Worm (Caenorhabditis elegans) whole organism, young adult: ENCODE results near the gene dsb-2.

Experiments used
- D2030.7 ChIP-seq: fragments of 200-800 bp; sonication (Bioruptor generic); IDR thresholded peaks from 2 replicates; pipeline ENCODE4 v1.3.6; 2022; ENCODE audit warnings: missing genetic modification reagents, missing genetic modification characterization, missing compliant biosample characterization
- F23B12.7 ChIP-seq: sonication (generic microtip); optimal IDR thresholded peaks from 2 replicates; lab custom pipeline; 2017; ENCODE audit warnings: missing genetic modification characterization, mild to moderate bottlenecking, missing compliant biosample characterization, antibody characterized with exemption, moderate library complexity; ENCODE audit not compliant: insufficient read depth
- F33H1.4 ChIP-seq: fragments of 200-800 bp; sonication (Bioruptor generic); IDR thresholded peaks from 2 replicates; pipeline ENCODE4 v1.3.6; 2022; ENCODE audit warnings: missing genetic modification reagents, missing genetic modification characterization, missing compliant biosample characterization
- F37B4.10 ChIP-seq: fragments of 200-800 bp; sonication (Bioruptor generic); IDR thresholded peaks from 2 replicates; pipeline ENCODE4 v1.3.6; 2022; ENCODE audit warnings: missing genetic modification characterization, missing compliant biosample characterization
- F39B2.1 ChIP-seq: fragments of 200-800 bp; sonication (Bioruptor generic); IDR thresholded peaks from 2 replicates; pipeline ENCODE4 v1.3.6; 2022; ENCODE audit warnings: missing genetic modification reagents, missing genetic modification characterization, missing compliant biosample characterization
- F49E8.2 ChIP-seq: sonication (generic microtip); optimal IDR thresholded peaks from 3 replicates; lab custom pipeline; 2017; ENCODE audit warnings: missing genetic modification characterization, mild to moderate bottlenecking, missing compliant biosample characterization, antibody characterized with exemption, moderate library complexity; ENCODE audit not compliant: insufficient read depth
- F55B11.4 ChIP-seq: sonication (generic microtip); optimal IDR thresholded peaks from 2 replicates; lab custom pipeline; 2016; ENCODE audit warnings: missing compliant biosample characterization, missing genetic modification characterization, borderline replicate concordance; ENCODE audit not compliant: insufficient read depth
- K11D2.4 ChIP-seq: fragments of 200-800 bp; sonication (Bioruptor generic); IDR thresholded peaks from 2 replicates; pipeline ENCODE4 v1.3.6; 2022; ENCODE audit warnings: missing genetic modification reagents, missing genetic modification characterization, missing compliant biosample characterization
- K12H6.12 ChIP-seq: fragments of 200-800 bp; sonication (Bioruptor generic); optimal IDR thresholded peaks from 2 replicates; lab custom pipeline; 2018; ENCODE audit warnings: mild to moderate bottlenecking, missing genetic modification characterization, missing compliant biosample characterization
- Y53F4B.3 ChIP-seq: fragments of 200-800 bp; sonication (Bioruptor generic); IDR thresholded peaks from 2 replicates; pipeline ENCODE4 v1.3.6; 2022; ENCODE audit warnings: missing genetic modification reagents, missing genetic modification characterization, missing compliant biosample characterization
- Y53G8AR.9 ChIP-seq: fragments of 200-800 bp; sonication (Bioruptor generic); conservative IDR thresholded peaks from 2 replicates; pipeline ENCODE4 v1.3.6; 2022; ENCODE audit warnings: missing genetic modification reagents, missing genetic modification characterization, missing compliant biosample characterization
- Y95B8A.8 ChIP-seq: fragments of 200-800 bp; sonication (Bioruptor generic); IDR thresholded peaks from 2 replicates; pipeline ENCODE4 v1.3.6; 2022; ENCODE audit warnings: missing genetic modification reagents, missing genetic modification characterization, missing compliant biosample characterization
- attf-3 ChIP-seq: fragments of 200-800 bp; sonication (Bioruptor generic); conservative IDR thresholded peaks from 2 replicates; pipeline ENCODE4 v1.3.6; 2022; ENCODE audit warnings: missing genetic modification reagents, missing genetic modification characterization, missing compliant biosample characterization
- attf-5 ChIP-seq: fragments of 200-800 bp; sonication (Bioruptor generic); optimal IDR thresholded peaks from 2 replicates; lab custom pipeline; 2018; ENCODE audit warnings: mild to moderate bottlenecking, missing genetic modification characterization, missing compliant biosample characterization
- cebp-1 ChIP-seq, 2 experiments: fragments of 200-800 bp in 1 of 2; sonication (Bioruptor generic) in 1 of 2; sonication (generic microtip) in 1 of 2; IDR thresholded peaks in 1 of 2; optimal IDR thresholded peaks in 1 of 2; 2 replicates each; pipeline versions ENCODE4 v1.3.6 to Lab custom; 2017 to 2022; ENCODE audit warnings: missing compliant biosample characterization in 2 of 2, missing genetic modification characterization in 2 of 2, mild to moderate bottlenecking in 1 of 2, missing genetic modification reagents in 1 of 2, moderate library complexity in 1 of 2
- ceh-27 ChIP-seq: fragments of 200-800 bp; sonication (Bioruptor generic); optimal IDR thresholded peaks from 2 replicates; lab custom pipeline; 2018; ENCODE audit warnings: mild to moderate bottlenecking, missing genetic modification characterization, moderate library complexity, missing compliant biosample characterization
- ceh-79 ChIP-seq: sonication (generic microtip); optimal IDR thresholded peaks from 2 replicates; lab custom pipeline; 2017; ENCODE audit warnings: mild to moderate bottlenecking, missing genetic modification characterization, missing compliant biosample characterization
- ceh-91 ChIP-seq: fragments of 200-800 bp; sonication (Bioruptor generic); IDR thresholded peaks from 2 replicates; pipeline ENCODE4 v1.3.6; 2022; ENCODE audit warnings: missing genetic modification reagents, missing genetic modification characterization, missing compliant biosample characterization
- dox-1 ChIP-seq: fragments of 200-800 bp; sonication (Bioruptor generic); IDR thresholded peaks from 2 replicates; pipeline ENCODE4 v1.3.6; 2022; ENCODE audit warnings: missing genetic modification reagents, missing genetic modification characterization, missing compliant biosample characterization
- dpl-1 ChIP-seq: fragments of 150-350 bp; optimal IDR thresholded peaks from 2 replicates; lab custom pipeline; 2014; ENCODE audit warnings: missing biosample characterization, missing genetic modification reagents, missing genetic modification characterization
- efl-1 ChIP-seq: fragments of 150-350 bp; optimal IDR thresholded peaks from 2 replicates; lab custom pipeline; 2014; ENCODE audit warnings: missing biosample characterization, missing genetic modification reagents, missing genetic modification characterization
- ekl-4 ChIP-seq: fragments of 200-800 bp; sonication (Bioruptor generic); IDR thresholded peaks from 2 replicates; pipeline ENCODE4 v1.3.6; 2022; ENCODE audit warnings: missing genetic modification reagents, missing genetic modification characterization, missing compliant biosample characterization
- gei-17 ChIP-seq: fragments of 200-800 bp; sonication (Bioruptor generic); optimal IDR thresholded peaks from 2 replicates; lab custom pipeline; 2018; ENCODE audit warnings: mild to moderate bottlenecking, missing genetic modification characterization, missing compliant biosample characterization
- hlh-12 ChIP-seq: sonication (generic microtip); optimal IDR thresholded peaks from 2 replicates; lab custom pipeline; 2016; ENCODE audit warnings: missing genetic modification characterization, missing compliant biosample characterization
- lag-1 ChIP-seq: fragments of 200-800 bp; sonication (Bioruptor generic); IDR thresholded peaks from 2 replicates; pipeline ENCODE4 v1.3.6; 2022; ENCODE audit warnings: missing genetic modification reagents, missing genetic modification characterization, missing compliant biosample characterization
- lin-26 ChIP-seq: fragments of 200-800 bp; sonication (Bioruptor generic); IDR thresholded peaks from 2 replicates; pipeline ENCODE4 v1.3.6; 2022; ENCODE audit warnings: missing genetic modification reagents, missing genetic modification characterization, missing compliant biosample characterization
- lin-35 ChIP-seq, 3 experiments: fragments of 150-350 bp in 2 of 3; sonication (generic microtip) in 1 of 3; optimal IDR thresholded peaks; 2 replicates each; lab custom pipeline; 2014 to 2018; ENCODE audit warnings: missing biosample characterization in 3 of 3, missing genetic modification characterization in 3 of 3, missing genetic modification reagents in 3 of 3
- lin-40 ChIP-seq: sonication (generic microtip); optimal IDR thresholded peaks from 2 replicates; lab custom pipeline; 2016; ENCODE audit warnings: missing genetic modification characterization, mild to moderate bottlenecking, missing compliant biosample characterization, missing genotype, missing genetic modification reagents
- lin-54 ChIP-seq: fragments of 200-800 bp; sonication (Bioruptor generic); optimal IDR thresholded peaks from 2 replicates; lab custom pipeline; 2018; ENCODE audit warnings: mild to moderate bottlenecking, missing genetic modification characterization, missing compliant biosample characterization
- lsl-1 ChIP-seq: fragments of 200-800 bp; sonication (Bioruptor generic); optimal IDR thresholded peaks from 2 replicates; lab custom pipeline; 2018; ENCODE audit warnings: mild to moderate bottlenecking, missing genetic modification characterization, moderate library complexity, missing compliant biosample characterization
- madf-6 ChIP-seq: fragments of 200-800 bp; sonication (Bioruptor generic); IDR thresholded peaks from 2 replicates; pipeline ENCODE4 v1.3.6; 2022; ENCODE audit warnings: missing genetic modification reagents, missing genetic modification characterization, missing compliant biosample characterization
- mcd-1 ChIP-seq: fragments of 200-800 bp; sonication (Bioruptor generic); IDR thresholded peaks from 2 replicates; pipeline ENCODE4 v1.3.6; 2022; ENCODE audit warnings: missing genetic modification reagents, missing genetic modification characterization, missing compliant biosample characterization
- nhr-80 ChIP-seq: sonication (generic microtip); optimal IDR thresholded peaks from 2 replicates; lab custom pipeline; 2016; ENCODE audit warnings: missing genetic modification characterization, missing compliant biosample characterization
- pbrm-1 ChIP-seq: fragments of 200-800 bp; sonication (Bioruptor generic); IDR thresholded peaks from 2 replicates; pipeline ENCODE4 v1.3.6; 2022; ENCODE audit warnings: missing genetic modification reagents, missing genetic modification characterization, missing compliant biosample characterization
- repo-1 ChIP-seq: sonication (generic microtip); optimal IDR thresholded peaks from 2 replicates; lab custom pipeline; 2017; ENCODE audit warnings: mild to moderate bottlenecking, missing genetic modification characterization, missing compliant biosample characterization
- rpc-1 ChIP-seq, 2 experiments: fragments of 150-350 bp in 1 of 2; sonication (generic microtip) in 1 of 2; optimal IDR thresholded peaks; 2 replicates each; lab custom pipeline; 2014 to 2018; ENCODE audit warnings: missing biosample characterization in 1 of 2, missing genetic modification characterization in 1 of 2, missing genetic modification reagents in 1 of 2, missing genotype in 1 of 2
- snpc-1.1 ChIP-seq: sonication (generic microtip); optimal IDR thresholded peaks from 2 replicates; lab custom pipeline; 2017; ENCODE audit warnings: missing genetic modification characterization, mild to moderate bottlenecking, missing compliant biosample characterization, antibody characterized with exemption, moderate library complexity, missing genotype, missing genetic modification reagents; ENCODE audit not compliant: insufficient read depth
- snpc-3.4 ChIP-seq: sonication (generic microtip); optimal IDR thresholded peaks from 2 replicates; lab custom pipeline; 2017; ENCODE audit warnings: missing genetic modification characterization, mild to moderate bottlenecking, missing compliant biosample characterization, antibody characterized with exemption, moderate library complexity, missing genotype, missing genetic modification reagents
- tbp1 ChIP-seq: fragments of 200-800 bp; sonication (Bioruptor generic); optimal IDR thresholded peaks from 2 replicates; lab custom pipeline; 2018; ENCODE audit warnings: mild to moderate bottlenecking, missing genetic modification characterization, missing compliant biosample characterization
- zim-3 ChIP-seq: sonication (generic microtip); optimal IDR thresholded peaks from 2 replicates; lab custom pipeline; 2017; ENCODE audit warnings: mild to moderate bottlenecking, missing genetic modification characterization, moderate library complexity, missing compliant biosample characterization
- ztf-18 ChIP-seq: sonication (generic microtip); optimal IDR thresholded peaks from 2 replicates; lab custom pipeline; 2016; ENCODE audit warnings: missing genotype, mild to moderate bottlenecking, missing genetic modification characterization, missing compliant biosample characterization
- ztf-22 ChIP-seq: fragments of 200-800 bp; sonication (Bioruptor generic); optimal IDR thresholded peaks from 2 replicates; lab custom pipeline; 2018; ENCODE audit warnings: mild to moderate bottlenecking, missing genetic modification characterization, moderate library complexity, missing compliant biosample characterization

dsb-2 gene

ce11 chrII:14383644-14384043 is 27.3 kb upstream of the dsb-2 start, which contains the start of gene mes-2 (continued):
- TF ChIP-seq rpc-1 (optimal IDR thresholded peaks at IDR 0.05; lab: Kevin White, UChicago) (no peak), rpc-1 (tag; optimal IDR thresholded peaks at IDR 0.05; lab: Kevin White, UChicago) (no peak), hlh-12 (tag; lab: Kevin White, UChicago) (no peak), ztf-22 (GFP tag; lab: Kevin White, UChicago) (no peak), F23B12.7 (peak; percentile 54), F37B4.10 (no peak), madf-6 (peak; percentile 77), tbp1 (GFP tag; lab: Kevin White, UChicago) (peak; percentile 22), ceh-91 (peak; percentile 47; the same call in 1 of the 2 replicates), snpc-3.4 (tag; lab: Kevin White, UChicago) (no peak), Y53F4B.3 (GFP tag; lab: Robert Waterston, UW) (no peak), K11D2.4 (GFP tag; lab: Robert Waterston, UW) (0 out of 2 replicates have a peak, but pooled peaks have one; percentile 28), ceh-79 (no peak), dox-1 (peak; percentile 65), ekl-4 (GFP tag; lab: Robert Waterston, UW) (peak; percentile 36; the same call in 1 of the 2 replicates), pbrm-1 (0 out of 2 replicates have a peak, but pooled peaks have one; percentile 54), zim-3 (no peak), attf-5 (GFP tag; lab: Kevin White, UChicago) (peak; percentile 52), lag-1 (GFP tag; lab: Robert Waterston, UW) (no peak), ceh-27 (GFP tag; lab: Kevin White, UChicago) (peak; percentile 1), gei-17 (GFP tag; lab: Kevin White, UChicago) (no peak), Y95B8A.8 (GFP tag; lab: Robert Waterston, UW) (no peak), lin-40 (peak; percentile 67)

- TF ChIP-seq lin-26 (GFP tag; lab: Robert Waterston, UW) (no peak), F55B11.4 (tag; lab: Kevin White, UChicago) (no peak), cebp-1 (GFP tag; IDR thresholded peaks at IDR 0.05; lab: Robert Waterston, UW) (no peak), cebp-1 (tag; optimal IDR thresholded peaks at IDR 0.05; lab: Kevin White, UChicago) (no peak)
These were observed 22.7 kb upstream of the dsb-2 start, which contains the start of gene F26H11.8 for ce11 chrII:14388213-14388612. Gene F26H11.8 (plus strand): TSS chrII:14388513.

ce11 chrII:14390036-14390763 is 20.7 kb upstream of the dsb-2 start, which contains the start of the genes kbp-3 and nurf-1:
Gene kbp-3 (minus strand): TSS chrII:14390078.
Gene nurf-1 (plus strand): TSS chrII:14390713.
- TF ChIP-seq attf-5 (GFP tag; lab: Kevin White, UChicago) (peak; percentile 80), madf-6 (peak; percentile 70), nhr-80 (tag; lab: Kevin White, UChicago) (peak; percentile 17), repo-1 (tag; lab: Kevin White, UChicago) (no peak), F23B12.7 (peak; percentile 60), K12H6.12 (tag; lab: Kevin White, UChicago) (peak; percentile 5), ztf-18 (tag; lab: Kevin White, UChicago) (peak; percentile 8), F49E8.2 (tag; lab: Kevin White, UChicago) (no peak), lsl-1 (GFP tag; lab: Kevin White, UChicago) (peak; percentile 64), dox-1 (peak; percentile 78), mcd-1 (peak; percentile 61), F39B2.1 (GFP tag; lab: Robert Waterston, UW) (no peak), rpc-1 (optimal IDR thresholded peaks at IDR 0.05; lab: Kevin White, UChicago) (no peak), rpc-1 (tag; optimal IDR thresholded peaks at IDR 0.05; lab: Kevin White, UChicago) (no peak), D2030.7 (GFP tag; lab: Robert Waterston, UW) (peak; percentile 34; the same call in 1 of the 2 replicates), snpc-1.1 (no peak), efl-1 (GFP tag; lab: Kevin White, UChicago) (peak; percentile 83), lin-35 (GFP tag; optimal IDR thresholded peaks at IDR 0.05; lab: Kevin White, UChicago) (peak in 1 of 3 experiments; percentile 56), lin-54 (GFP tag; lab: Kevin White, UChicago) (peak; percentile 79), F33H1.4 (GFP tag; lab: Robert Waterston, UW) (peak; percentile 85), attf-3 (no peak), Y53G8AR.9 (GFP tag; lab: Robert Waterston, UW) (no peak), dpl-1 (peak; percentile 69)
